Fruit fly (Drosophila melanogaster): ENCODE data around the gene CG32071.

The CG32071 gene

dm6 chr3L:11089805-11090440 is 13.8 kb downstream of the CG32071 start (continued):
- TF ChIP-seq CG14710 (tag; optimal IDR thresholded peaks at IDR 0.05) = peak; percentile 91
- TF ChIP-seq CG3163 (GFP tag; optimal IDR thresholded peaks at IDR 0.05) = peak; percentile 59
- TF ChIP-seq unpg (GFP tag; optimal IDR thresholded peaks at IDR 0.05) = peak; percentile 86
- peak; percentile 82 for TF ChIP-seq CG15479 (GFP tag; optimal IDR thresholded peaks at IDR 0.05)
- TF ChIP-seq CG9876 (GFP tag; optimal IDR thresholded peaks at IDR 0.05) = peak; percentile 23
- no peak for TF ChIP-seq CkIIα-i1 (GFP tag; IDR thresholded peaks at IDR 0.05)
- TF ChIP-seq run (tag; optimal IDR thresholded peaks at IDR 0.05) = peak; percentile 86
- TF ChIP-seq CG10147 (GFP tag; optimal IDR thresholded peaks at IDR 0.05) = peak; percentile 88
- peak; percentile 87 for TF ChIP-seq CG1602 (GFP tag; optimal IDR thresholded peaks at IDR 0.05)
- peak; percentile 54; the same call in 1 of the 2 replicates for TF ChIP-seq CG10321 (GFP tag; IDR thresholded peaks at IDR 0.05)
- TF ChIP-seq crp (GFP tag; optimal IDR thresholded peaks at IDR 0.05) = peak; percentile 27 to 62
- peak; percentile 81 for TF ChIP-seq CG7987 (GFP tag; optimal IDR thresholded peaks at IDR 0.05)
- peak; percentile 85 for TF ChIP-seq CG1233 (GFP tag; optimal IDR thresholded peaks at IDR 0.05)
- TF ChIP-seq salm (tag; optimal IDR thresholded peaks at IDR 0.05) = peak; percentile 78
- peak; percentile 89 for TF ChIP-seq NfI (GFP tag; optimal IDR thresholded peaks at IDR 0.05)
- TF ChIP-seq CG32767 (GFP tag; IDR thresholded peaks at IDR 0.05) = peak; percentile 74
- TF ChIP-seq Awh (GFP tag; IDR thresholded peaks at IDR 0.05) = peak; percentile 90
- TF ChIP-seq Gsc (GFP tag; IDR thresholded peaks at IDR 0.05) = peak; percentile 44; the same call in 1 of the 2 replicates
- no peak for TF ChIP-seq TFAM (GFP tag; optimal IDR thresholded peaks at IDR 0.05)
- TF ChIP-seq NC2β (GFP tag; optimal IDR thresholded peaks at IDR 0.05) = peak; percentile 79
- peak; percentile 3 for TF ChIP-seq CG17802 (tag; optimal IDR thresholded peaks at IDR 0.05)
- no peak for TF ChIP-seq pan (optimal IDR thresholded peaks at IDR 0.05)
- peak in 1 of 2 experiments; percentile 84 for TF ChIP-seq pan (GFP tag; optimal IDR thresholded peaks at IDR 0.05 in 1 of 2, IDR thresholded peaks at IDR 0.05 in 1 of 2)
- TF ChIP-seq Gug (GFP tag; IDR thresholded peaks at IDR 0.05) = peak; percentile 54; the same call in 3 of the 4 replicates
- peak; percentile 88 for TF ChIP-seq ci (GFP tag; IDR thresholded peaks at IDR 0.05)
- peak; percentile 72 for TF ChIP-seq CG11093 (GFP tag; IDR thresholded peaks at IDR 0.05)
- TF ChIP-seq Jarid2 (GFP tag; optimal IDR thresholded peaks at IDR 0.05) = peak; percentile 75
- TF ChIP-seq CG11723 (GFP tag; optimal IDR thresholded peaks at IDR 0.05) = peak; percentile 91
- TF ChIP-seq caup (GFP tag; optimal IDR thresholded peaks at IDR 0.05; ENCODE audit: severe bottlenecking) = peak; percentile 80
- peak in 1 of 3 experiments; percentile 87 for TF ChIP-seq Stat92E (GFP tag; optimal IDR thresholded peaks at IDR 0.05)
- TF ChIP-seq dpn (GFP tag; optimal IDR thresholded peaks at IDR 0.05) = peak; percentile 73 to 88
- TF ChIP-seq ac (GFP tag; optimal IDR thresholded peaks at IDR 0.05) = peak; percentile 75
- peak; percentile 97 for TF ChIP-seq CG31441 (GFP tag; IDR thresholded peaks at IDR 0.05)
- peak; percentile 59 for TF ChIP-seq CG32772 (GFP tag; IDR thresholded peaks at IDR 0.05)
- TF ChIP-seq phol (tag; optimal IDR thresholded peaks at IDR 0.05) = peak; percentile 91
- peak; percentile 65 for TF ChIP-seq CG10543 (GFP tag; optimal IDR thresholded peaks at IDR 0.05)
- peak; percentile 88 for TF ChIP-seq CG15601 (tag; optimal IDR thresholded peaks at IDR 0.05)
- peak; percentile 51 for TF ChIP-seq Adf1 (GFP tag; IDR thresholded peaks at IDR 0.05)
- peak; percentile 77 for TF ChIP-seq Deaf1 (tag; optimal IDR thresholded peaks at IDR 0.05)
- peak; percentile 92 for TF ChIP-seq Six4 (GFP tag; optimal IDR thresholded peaks at IDR 0.05)
- peak; percentile 82 for TF ChIP-seq cato (GFP tag; optimal IDR thresholded peaks at IDR 0.05; ENCODE audit: borderline replicate concordance)
- peak; percentile 54 for TF ChIP-seq CG9609 (GFP tag; optimal IDR thresholded peaks at IDR 0.05)
- peak; percentile 85 for TF ChIP-seq CG12219 (GFP tag; optimal IDR thresholded peaks at IDR 0.05)
- TF ChIP-seq cg (GFP tag; optimal IDR thresholded peaks at IDR 0.05) = peak; percentile 54
- peak; percentile 53 for TF ChIP-seq Spps (tag; optimal IDR thresholded peaks at IDR 0.05)
- peak; percentile 47 for TF ChIP-seq CG12942 (GFP tag; optimal IDR thresholded peaks at IDR 0.05)

Measured in whole organism, embryonic.